Worm (Caenorhabditis elegans): ENCODE results near the gene F23B12.7.
"Not testable (repeated sequence)": the region's sequence is repeated elsewhere in the genome, so short reads cannot be mapped to it uniquely, and the experiment has no call there.

DNA sequence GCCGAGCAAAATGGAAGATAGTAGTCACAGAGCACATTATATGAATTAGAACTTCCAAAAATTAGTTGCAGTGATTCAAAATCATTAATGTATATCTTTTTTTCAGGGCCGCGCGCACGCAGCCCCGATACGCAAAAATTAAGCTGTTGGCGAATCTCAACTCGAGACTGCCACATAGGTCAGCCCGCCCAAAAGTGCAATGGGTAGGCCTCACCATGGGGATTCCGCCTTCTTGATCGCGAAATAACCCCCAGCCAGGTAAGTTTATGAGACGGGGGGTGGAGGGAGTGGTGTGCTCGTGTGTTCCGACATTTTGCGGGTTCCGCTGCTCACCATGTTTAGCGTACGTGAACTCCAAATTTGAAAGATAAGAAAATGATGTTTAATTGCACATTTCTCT, 13.6 kb downstream of the F23B12.7 start, which contains the start of gene F08H9.3:
- TF ChIP-seq ama-1 (optimal IDR thresholded peaks at IDR 0.05); nhr-76 (tag; optimal IDR thresholded peaks at IDR 0.05); unc-62 (GFP tag; optimal IDR thresholded peaks at IDR 0.05 in 1 of 2); unc-62 (tag; optimal IDR thresholded peaks at IDR 0.05); jun-1 (tag; optimal IDR thresholded peaks at IDR 0.05): not testable (repeated sequence)

Data from whole organism, L4 larva.